Worm (Caenorhabditis elegans): Measurements from ENCODE around the gene pho-10.

pho-10 gene

ce11 chrII:9895173-9895572 lies 25.2 kb downstream of the pho-10 start (continued):
- no peak for TF ChIP-seq mep-1 (tag; optimal IDR thresholded peaks at IDR 0.05)
- TF ChIP-seq dmd-9 (GFP tag; IDR thresholded peaks at IDR 0.05) = no peak
- no peak for TF ChIP-seq aha-1 (tag)
- TF ChIP-seq daf-16 (GFP tag; optimal IDR thresholded peaks at IDR 0.05) = no peak
- TF ChIP-seq daf-16 (tag; optimal IDR thresholded peaks at IDR 0.05) = peak; percentile 65
- no peak for TF ChIP-seq mdl-1 (tag; optimal IDR thresholded peaks at IDR 0.05)
- TF ChIP-seq F37D6.2 (tag; optimal IDR thresholded peaks at IDR 0.05) = no peak
- TF ChIP-seq ctbp-1 (GFP tag; IDR thresholded peaks at IDR 0.05) = no peak
- TF ChIP-seq lim-7 (GFP tag; IDR thresholded peaks at IDR 0.05) = no peak
- TF ChIP-seq tra-1 (GFP tag; IDR thresholded peaks at IDR 0.05) = no peak
- TF ChIP-seq lin-38 (GFP tag; IDR thresholded peaks at IDR 0.05) = no peak
- no peak for TF ChIP-seq madf-9 (GFP tag; conservative IDR thresholded peaks at IDR 0.05)
- no peak for TF ChIP-seq nhr-6 (tag; optimal IDR thresholded peaks at IDR 0.05)
- TF ChIP-seq gei-8 (GFP tag; optimal IDR thresholded peaks at IDR 0.05) = no peak
- TF ChIP-seq pqm-1 (tag; optimal IDR thresholded peaks at IDR 0.05) = peak; percentile 13
- TF ChIP-seq lsy-2 (tag; optimal IDR thresholded peaks at IDR 0.05) = no peak
- no peak for TF ChIP-seq egl-27 (tag; optimal IDR thresholded peaks at IDR 0.05)
- TF ChIP-seq dpl-1 (GFP tag; optimal IDR thresholded peaks at IDR 0.05) = no peak
- TF ChIP-seq lin-1 (GFP tag; IDR thresholded peaks at IDR 0.05) = no peak
- no peak for TF ChIP-seq sdz-12 (GFP tag; optimal IDR thresholded peaks at IDR 0.05)
- no peak for TF ChIP-seq ces-1 (GFP tag; optimal IDR thresholded peaks at IDR 0.05)
- no peak for TF ChIP-seq daf-12 (tag; optimal IDR thresholded peaks at IDR 0.05)
- peak; percentile 53 for TF ChIP-seq dve-1 (tag; optimal IDR thresholded peaks at IDR 0.05; ENCODE audit: insufficient read depth)

- TF ChIP-seq nhr-237 (tag; optimal IDR thresholded peaks at IDR 0.05) (no peak), nhr-42 (GFP tag; IDR thresholded peaks at IDR 0.05) (no peak), jun-1 (tag; optimal IDR thresholded peaks at IDR 0.05) (no peak), T20F7.1 (GFP tag; optimal IDR thresholded peaks at IDR 0.05) (no peak), ceh-28 (tag; optimal IDR thresholded peaks at IDR 0.05) (no peak), fos-1 (tag; optimal IDR thresholded peaks at IDR 0.05) (no peak), nhr-25 (tag; optimal IDR thresholded peaks at IDR 0.05; ENCODE audit: borderline replicate concordance, insufficient read depth) (no peak), hif-1 (tag; optimal IDR thresholded peaks at IDR 0.05) (no peak), daf-16 (GFP tag; optimal IDR thresholded peaks at IDR 0.05) (no peak), daf-16 (tag; optimal IDR thresholded peaks at IDR 0.05) (no peak), lin-38 (GFP tag; IDR thresholded peaks at IDR 0.05) (no peak), lin-39 (tag; optimal IDR thresholded peaks at IDR 0.05) (no peak), saeg-2 (GFP tag; IDR thresholded peaks at IDR 0.05) (no peak), Y48G9A.11 (GFP tag; IDR thresholded peaks at IDR 0.05) (no peak), ces-1 (GFP tag; optimal IDR thresholded peaks at IDR 0.05) (no peak), mep-1 (tag; optimal IDR thresholded peaks at IDR 0.05) (no peak), ctbp-1 (GFP tag; IDR thresholded peaks at IDR 0.05) (no peak), fkh-10 (GFP tag; optimal IDR thresholded peaks at IDR 0.05) (no peak), ZK546.5 (tag; optimal IDR thresholded peaks at IDR 0.05) (no peak)
Observed at ce11 chrII:9894435-9894834, 25.9 kb downstream of the pho-10 start, which contains the start of gene F26C11.1. Gene F26C11.1, plus strand, starts transcription at chrII:9894735.

- TF ChIP-seq dpl-1 (GFP tag; optimal IDR thresholded peaks at IDR 0.05) (peak; percentile 65), skn-1 (tag; optimal IDR thresholded peaks at IDR 0.05) (no peak), unc-39 (tag; optimal IDR thresholded peaks at IDR 0.05) (no peak), D1046.2 (GFP tag; IDR thresholded peaks at IDR 0.05) (peak; percentile 98), madf-5 (GFP tag; IDR thresholded peaks at IDR 0.05) (no peak), jun-1 (tag; optimal IDR thresholded peaks at IDR 0.05) (no peak), pha-4 (GFP tag; IDR thresholded peaks at IDR 0.05) (no peak), pha-4 (tag; optimal IDR thresholded peaks at IDR 0.05) (peak; percentile 59), nhr-77 (tag; optimal IDR thresholded peaks at IDR 0.05) (peak; percentile 43), daf-16 (GFP tag; optimal IDR thresholded peaks at IDR 0.05) (no peak), daf-16 (tag; optimal IDR thresholded peaks at IDR 0.05) (peak; percentile 46), pqm-1 (tag; optimal IDR thresholded peaks at IDR 0.05) (no peak), F37D6.2 (tag; optimal IDR thresholded peaks at IDR 0.05) (no peak), hlh-11 (tag; optimal IDR thresholded peaks at IDR 0.05) (peak; percentile 57), nhr-6 (tag; optimal IDR thresholded peaks at IDR 0.05) (peak; percentile 13), R02D3.7 (tag; optimal IDR thresholded peaks at IDR 0.05) (no peak), lsy-2 (tag; optimal IDR thresholded peaks at IDR 0.05) (peak; percentile 89 to 99), aha-1 (tag) (peak; percentile 49), unc-130 (GFP tag; optimal IDR thresholded peaks at IDR 0.05) (peak; percentile 24), ZK546.5 (tag; optimal IDR thresholded peaks at IDR 0.05) (no peak), lin-13 (GFP tag; optimal IDR thresholded peaks at IDR 0.05) (peak; percentile 24), ceh-28 (tag; optimal IDR thresholded peaks at IDR 0.05) (no peak), gei-8 (GFP tag; optimal IDR thresholded peaks at IDR 0.05) (no peak), Y48G9A.11 (GFP tag; IDR thresholded peaks at IDR 0.05) (no peak), dve-1 (tag; optimal IDR thresholded peaks at IDR 0.05; ENCODE audit: insufficient read depth) (peak; percentile 57)
Observed at ce11 chrII:9892409-9892808, 28.0 kb downstream of the pho-10 start, which contains the start of gene C08H9.16. Gene C08H9.16, plus strand, starts transcription at chrII:9892778.
